Fruit fly (Drosophila melanogaster) whole organism, wandering third instar larva: ENCODE results near the gene CG31300.

Source experiments
- Jra ChIP-seq: sonication (Bioruptor generic); optimal IDR thresholded peaks from 2 replicates; lab custom pipeline; 2016; ENCODE audit warnings: missing biosample characterization, missing genetic modification characterization
- fru ChIP-seq: fragments of 200-800 bp; sonication (Bioruptor generic); optimal IDR thresholded peaks from 3 replicates; lab custom pipeline; 2016; ENCODE audit warnings: missing biosample characterization, mild to moderate bottlenecking, missing genetic modification characterization

dm6 chr3R:25260670-25261069 is 22.8 kb upstream of the CG31300 start:
- no peak for TF ChIP-seq Jra
- no peak for TF ChIP-seq fru (GFP tag; lab: Kevin White, UChicago)
